Worm (Caenorhabditis elegans): ENCODE results near the gene col-106.

DNA sequence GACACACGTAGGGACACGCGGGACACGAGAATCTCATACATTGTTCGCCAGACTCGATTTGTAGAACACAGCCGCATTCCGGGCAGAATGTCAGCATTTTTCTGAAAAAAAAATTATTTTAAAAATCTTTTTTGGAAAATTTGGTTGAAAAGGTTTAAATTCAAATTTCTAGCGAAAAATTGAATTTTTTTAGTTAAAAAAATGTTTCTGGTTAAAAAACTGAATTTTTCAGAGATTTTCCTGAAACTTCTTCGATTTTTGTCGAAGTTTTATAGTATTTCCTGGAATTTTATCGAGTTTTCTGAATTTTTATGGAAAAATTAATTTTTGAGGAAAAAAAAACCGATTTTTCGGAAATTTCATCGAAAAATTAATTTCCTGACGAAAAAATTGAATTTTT, 50.6 kb downstream of the col-106 start, which contains the start of gene rpc-11:
- TF ChIP-seq nhr-10 (tag; optimal IDR thresholded peaks at IDR 0.05) (no peak), unc-39 (tag; optimal IDR thresholded peaks at IDR 0.05) (no peak), nhr-25 (tag; optimal IDR thresholded peaks at IDR 0.05; ENCODE audit: borderline replicate concordance, insufficient read depth) (no peak), F49E8.2 (tag; optimal IDR thresholded peaks at IDR 0.05; ENCODE audit: borderline replicate concordance) (no peak), aly-2 (tag; optimal IDR thresholded peaks at IDR 0.05) (no peak), hlh-11 (tag; optimal IDR thresholded peaks at IDR 0.05) (no peak), ZK546.5 (tag; optimal IDR thresholded peaks at IDR 0.05) (no peak), egl-27 (tag; optimal IDR thresholded peaks at IDR 0.05) (no peak), aha-1 (tag) (no peak), gei-8 (GFP tag; optimal IDR thresholded peaks at IDR 0.05) (no peak), nhr-76 (tag; optimal IDR thresholded peaks at IDR 0.05) (no peak), nhr-77 (tag; optimal IDR thresholded peaks at IDR 0.05) (no peak), daf-8 (GFP tag; IDR thresholded peaks at IDR 0.05) (no peak), attf-4 (tag; optimal IDR thresholded peaks at IDR 0.05) (no peak)

Measured in whole organism, L4 larva.